Comparison of ENCODE assay signal across 2 fruit fly cellular contexts in genomic region chrX:21715147-21715796, dm6.
TF ChIP-seq lines count a peak whose summit lies in the region.
"Not testable (repeated sequence)": the region's sequence is repeated elsewhere in the genome, so short reads cannot be mapped to it uniquely, and the experiment has no call there.

No protein-coding gene starts in this region.

- not testable (repeated sequence) for TF ChIP-seq CTCF in whole organism, embryonic (GFP tag; optimal IDR thresholded peaks at IDR 0.05; lab: Kevin White, UChicago)

TF ChIP-seq in whole organism, embryonic, 481 proteins besides CTCF, POLR2A, EP300 and RAD21:
- TF ChIP-seq ase (GFP tag; IDR thresholded peaks at IDR 0.05; lab: Robert Waterston, UW) (peak; percentile 33; the same call in 1 of the 3 replicates), Gug (GFP tag; IDR thresholded peaks at IDR 0.05; lab: Robert Waterston, UW) (peak; percentile 14; the same call in 2 of the 4 replicates), CG6175 (GFP tag; IDR thresholded peaks at IDR 0.05; lab: Robert Waterston, UW) (0 out of 3 replicates have a peak, but pooled peaks have one; percentile 22), zen2 (GFP tag; IDR thresholded peaks at IDR 0.05; lab: Robert Waterston, UW; ENCODE audit: partially characterized antibody) (peak; percentile 8; the same call in 1 of the 3 replicates), Aef1 (GFP tag; IDR thresholded peaks at IDR 0.05; lab: Robert Waterston, UW) (peak; percentile 24; the same call in 1 of the 3 replicates), dimm (GFP tag; IDR thresholded peaks at IDR 0.05; lab: Robert Waterston, UW) (peak; percentile 63), NFAT (GFP tag; IDR thresholded peaks at IDR 0.05; lab: Robert Waterston, UW) (peak; percentile 85), Rx (GFP tag; IDR thresholded peaks at IDR 0.05; lab: Robert Waterston, UW) (0 out of 2 replicates have a peak, but pooled peaks have one; percentile 23), Ptx1 (GFP tag; IDR thresholded peaks at IDR 0.05; lab: Robert Waterston, UW) (0 out of 2 replicates have a peak, but pooled peaks have one; percentile 28), H15 (GFP tag; IDR thresholded peaks at IDR 0.05; lab: Robert Waterston, UW) (0 out of 3 replicates have a peak, but pooled peaks have one; percentile 31), CG9215 (GFP tag; IDR thresholded peaks at IDR 0.05; lab: Robert Waterston, UW) (0 out of 2 replicates have a peak, but pooled peaks have one; percentile 12), dysf (GFP tag; IDR thresholded peaks at IDR 0.05; lab: Robert Waterston, UW) (peak; percentile 24; the same call in 1 of the 3 replicates), ttk (GFP tag; IDR thresholded peaks at IDR 0.05; lab: Robert Waterston, UW) (peak; percentile 49; the same call in 1 of the 2 replicates), so (GFP tag; IDR thresholded peaks at IDR 0.05; lab: Robert Waterston, UW) (peak; percentile 29; the same call in 1 of the 3 replicates), aop (GFP tag; IDR thresholded peaks at IDR 0.05; lab: Robert Waterston, UW) (0 out of 2 replicates have a peak, but pooled peaks have one; percentile 19), CG11456 (GFP tag; IDR thresholded peaks at IDR 0.05; lab: Robert Waterston, UW) (peak; percentile 87), Dref (GFP tag; IDR thresholded peaks at IDR 0.05; lab: Robert Waterston, UW) (peak; percentile 51), CG14667 (GFP tag; IDR thresholded peaks at IDR 0.05; lab: Robert Waterston, UW) (peak; percentile 80; the same call in 1 of the 2 replicates), dan (GFP tag; IDR thresholded peaks at IDR 0.05; lab: Robert Waterston, UW) (peak; percentile 52; the same call in 1 of the 2 replicates), CG11247 (GFP tag; IDR thresholded peaks at IDR 0.05; lab: Robert Waterston, UW) (peak; percentile 65; the same call in 1 of the 2 replicates), CG9932 (GFP tag; IDR thresholded peaks at IDR 0.05; lab: Robert Waterston, UW) (peak; percentile 37), sisA (GFP tag; IDR thresholded peaks at IDR 0.05; lab: Robert Waterston, UW) (peak; percentile 59), CG32772 (GFP tag; IDR thresholded peaks at IDR 0.05; lab: Robert Waterston, UW) (0 out of 2 replicates have a peak, but pooled peaks have one; percentile 26), Gsc (GFP tag; IDR thresholded peaks at IDR 0.05; lab: Robert Waterston, UW) (peak; percentile 67; the same call in 1 of the 2 replicates), CG10959 (GFP tag; IDR thresholded peaks at IDR 0.05; lab: Robert Waterston, UW) (peak; percentile 67), CG8765 (GFP tag; IDR thresholded peaks at IDR 0.05; lab: Robert Waterston, UW) (peak; percentile 87), CG6272 (GFP tag; IDR thresholded peaks at IDR 0.05; lab: Robert Waterston, UW) (0 out of 2 replicates have a peak, but pooled peaks have one; percentile 14), Mrtf (GFP tag; IDR thresholded peaks at IDR 0.05; lab: Robert Waterston, UW) (peak; percentile 65; the same call in 2 of the 3 replicates)

TF ChIP-seq in whole organism, pupa, 21 proteins besides CTCF, POLR2A, EP300 and RAD21:
- TF ChIP-seq CG10348 (GFP tag; IDR thresholded peaks at IDR 0.05; lab: Robert Waterston, UW): peak; percentile 61; the same call in 1 of the 2 replicates
